Fruit fly (Drosophila melanogaster) ovary, adult (tissue): Measurements from ENCODE around the gene MESR6.
A peak's percentile ranks its signal among the peaks of the same experiment; 100 is the strongest.

ENCODE experiments used
- CG17801 ChIP-seq: fragments of 200-800 bp; optimal IDR thresholded peaks from 2 replicates; lab custom pipeline; 2019; ENCODE audit warnings: missing biosample characterization, mild to moderate bottlenecking, missing genetic modification characterization, moderate library complexity; ENCODE audit not compliant: partially characterized antibody

The MESR6 gene

dm6 chr3L:19092125-19093058 lies at the start of gene MESR6:
MESR6 (plus strand) TSS chr3L:19092670.
- TF ChIP-seq CG17801 (GFP tag; lab: Kevin White, UChicago) = peak; percentile 22

dm6 chr3L:19043464-19044034 lies 48.9 kb upstream of the MESR6 start:
- TF ChIP-seq CG17801 (GFP tag; lab: Kevin White, UChicago) = no peak

DNA sequence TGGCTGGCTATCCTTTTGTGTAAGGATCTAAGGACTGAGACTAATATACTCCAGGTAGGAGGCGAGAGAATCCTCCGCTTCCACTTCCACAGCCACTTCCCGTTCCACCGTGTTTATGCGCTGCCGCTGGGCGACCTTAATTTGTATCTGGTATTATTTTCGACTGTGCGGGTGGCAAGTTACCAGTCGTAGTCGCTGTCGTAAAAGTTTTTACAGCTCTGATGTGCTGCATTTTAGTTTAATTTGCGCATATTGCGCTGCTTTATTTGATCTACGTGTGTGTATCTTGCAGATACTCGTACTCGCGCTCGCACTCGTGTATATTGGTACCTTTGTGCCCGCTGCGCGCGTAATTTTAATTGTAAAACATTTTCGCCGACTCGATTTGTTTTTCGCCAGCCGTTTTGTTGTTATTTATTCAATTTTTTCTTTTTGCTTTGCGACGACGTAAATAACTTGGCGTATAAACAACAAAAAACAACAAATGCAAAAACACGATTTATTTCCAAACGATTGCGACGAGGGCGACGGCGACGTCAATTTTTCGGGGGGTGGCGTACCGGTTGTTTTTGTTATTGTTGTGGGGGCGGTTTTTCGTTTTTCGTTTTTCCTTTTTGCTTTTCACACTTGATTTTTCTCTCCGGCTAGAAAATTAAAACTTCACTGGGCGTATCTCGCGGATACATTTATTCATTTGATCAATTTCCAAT lies 47.7 kb upstream of the MESR6 start:
- peak; percentile 67 for TF ChIP-seq CG17801 (GFP tag; lab: Kevin White, UChicago)

DNA sequence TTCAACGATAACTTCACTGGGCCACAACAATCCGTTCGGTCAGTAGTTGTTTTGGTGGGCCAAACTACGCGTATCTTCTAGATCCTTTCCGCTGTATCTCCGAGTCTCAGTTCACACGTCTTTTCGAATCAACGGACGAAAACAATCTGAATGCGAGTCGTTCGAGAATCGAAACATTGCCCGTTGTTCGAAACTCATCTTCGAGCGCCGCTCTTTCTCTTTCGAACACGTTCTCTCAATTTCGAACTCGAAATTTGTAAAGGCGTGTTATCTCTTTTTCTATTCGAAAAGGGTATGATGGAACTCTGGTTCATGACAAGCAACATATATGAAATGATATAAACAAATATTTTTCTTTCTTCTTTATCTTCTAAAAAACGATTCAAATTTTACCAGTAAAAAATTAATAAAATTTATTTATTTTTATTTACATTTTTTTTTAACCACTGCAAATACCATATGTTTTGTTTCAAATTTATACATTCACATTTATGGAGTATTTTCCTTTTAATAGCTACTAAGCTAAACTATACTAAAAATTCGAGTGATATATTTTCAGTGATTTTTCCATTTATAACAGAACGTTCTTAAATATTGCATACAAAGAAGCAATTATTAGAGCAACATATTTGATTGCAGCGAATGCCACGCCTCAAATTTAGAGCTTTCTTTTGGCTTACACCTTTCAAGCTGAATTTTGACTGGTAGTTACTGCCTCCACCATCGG lies 47.0 kb upstream of the MESR6 start, which contains the start of gene nkd:
Gene nkd, minus strand, starts transcription at position 151 of the 727 bp plus-strand sequence.
- TF ChIP-seq CG17801 (GFP tag; lab: Kevin White, UChicago) = peak; percentile 18

DNA sequence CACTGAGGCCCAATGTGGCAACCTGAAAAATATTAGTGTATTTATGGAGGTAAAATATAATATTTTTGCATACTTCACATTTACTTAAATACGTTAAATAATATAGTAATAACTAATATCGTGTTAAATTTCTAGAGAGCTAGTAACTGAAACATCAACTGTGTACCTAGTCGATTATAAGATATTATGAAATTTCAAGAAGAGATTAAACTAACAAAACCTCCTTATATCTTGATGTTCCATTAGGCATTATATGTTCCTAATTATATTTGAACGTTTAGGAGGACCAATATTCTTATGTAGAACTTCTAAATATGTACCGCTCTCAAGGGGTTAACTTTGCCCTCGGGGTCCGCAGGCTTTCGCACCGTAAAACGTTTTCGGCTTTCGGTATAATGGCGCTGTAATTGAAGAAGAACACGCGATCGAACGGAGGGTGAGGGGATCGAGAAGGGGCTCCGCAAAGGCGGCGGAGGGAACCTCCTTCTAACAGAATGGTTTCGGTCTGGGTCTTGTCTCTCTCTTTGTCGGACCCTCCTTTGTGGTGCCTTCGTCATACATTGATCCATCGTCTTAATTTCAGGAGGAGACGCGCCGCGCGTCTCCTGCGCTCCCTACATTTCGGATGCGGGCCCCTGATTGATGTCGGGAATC lies 46.0 kb upstream of the MESR6 start:
- TF ChIP-seq CG17801 (GFP tag; lab: Kevin White, UChicago) = no peak

dm6 chr3L:19048257-19048656 lies 44.2 kb upstream of the MESR6 start:
- TF ChIP-seq CG17801 (GFP tag; lab: Kevin White, UChicago) = no peak

DNA sequence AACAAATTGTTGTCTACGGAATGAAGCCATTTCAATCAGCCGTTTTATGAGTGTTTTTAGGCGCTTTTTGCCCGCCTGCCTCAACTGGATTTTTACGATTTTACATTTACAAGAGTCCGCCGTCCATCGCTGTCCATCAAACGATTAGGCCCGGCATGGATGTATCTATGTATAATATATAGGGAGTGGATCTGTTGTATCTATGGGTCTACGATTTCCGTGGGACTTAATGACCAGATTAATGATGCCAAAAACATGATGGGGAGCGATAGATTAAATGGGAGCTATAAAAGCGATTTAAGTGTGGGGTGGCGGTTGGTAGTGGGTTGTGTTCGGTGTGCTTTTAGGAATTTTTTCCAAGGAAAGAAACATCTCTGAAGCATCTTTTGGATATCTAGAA lies 43.7 kb upstream of the MESR6 start:
- no peak for TF ChIP-seq CG17801 (GFP tag; lab: Kevin White, UChicago)

DNA sequence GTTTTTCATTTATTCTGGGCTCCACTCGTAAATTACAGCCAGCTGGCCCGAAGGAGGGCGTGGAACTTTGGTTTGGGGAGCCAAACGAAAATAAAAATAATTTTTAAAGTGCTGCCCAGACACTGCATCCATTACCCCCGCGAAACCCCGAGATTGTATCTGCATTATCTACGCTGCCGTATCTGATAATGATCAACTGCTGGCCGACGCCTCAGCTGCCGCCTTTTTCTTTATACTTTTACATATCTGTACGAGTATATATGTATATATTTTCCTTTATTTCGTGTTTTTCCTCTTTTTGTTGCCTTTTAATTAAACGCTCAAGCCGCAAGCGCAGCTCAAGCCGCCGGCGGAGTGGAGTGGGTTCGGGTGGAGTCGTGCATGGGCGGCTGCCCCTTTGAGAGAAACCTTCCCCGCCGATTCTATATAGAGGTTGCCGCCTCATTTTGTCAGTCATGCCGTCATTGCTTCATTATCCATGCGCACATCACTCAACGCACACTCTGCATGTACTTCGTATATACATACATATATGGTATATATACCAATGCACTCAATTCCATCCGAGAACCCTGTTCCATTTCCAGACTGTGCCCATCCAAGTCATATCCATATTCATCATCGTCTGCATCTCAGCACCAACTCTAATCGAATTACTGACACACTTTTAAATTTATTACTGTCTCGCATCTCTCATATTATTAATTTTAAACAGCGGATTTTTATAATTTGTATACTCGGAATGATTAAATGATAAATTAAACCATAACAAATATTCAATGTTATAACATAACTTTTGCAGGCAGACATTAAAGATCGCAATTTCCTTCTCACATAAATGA lies 42.6 kb upstream of the MESR6 start:
- TF ChIP-seq CG17801 (GFP tag; lab: Kevin White, UChicago) = no peak

DNA sequence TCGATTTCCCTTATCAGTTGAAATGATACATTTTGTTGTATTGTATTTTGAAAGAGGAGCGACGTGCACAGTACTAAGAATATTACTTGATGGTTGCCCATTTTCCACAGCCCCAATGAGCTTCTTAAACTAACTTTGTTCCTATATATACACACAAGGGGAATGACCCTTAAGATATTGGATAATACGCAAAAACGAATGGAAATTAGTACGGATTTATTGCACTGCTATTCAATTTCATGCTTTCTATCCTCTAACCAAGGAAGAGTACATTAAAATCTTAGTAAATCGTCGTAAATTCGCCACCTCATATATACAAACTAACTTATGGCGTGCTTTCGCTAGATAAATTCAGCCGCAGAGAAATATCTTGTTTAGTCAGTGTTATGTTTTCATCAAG lies 40.5 kb upstream of the MESR6 start, which contains the start of gene Acp76A:
Gene Acp76A, minus strand, starts transcription at position 101 of the 400 bp plus-strand sequence.
- no peak for TF ChIP-seq CG17801 (GFP tag; lab: Kevin White, UChicago)

DNA sequence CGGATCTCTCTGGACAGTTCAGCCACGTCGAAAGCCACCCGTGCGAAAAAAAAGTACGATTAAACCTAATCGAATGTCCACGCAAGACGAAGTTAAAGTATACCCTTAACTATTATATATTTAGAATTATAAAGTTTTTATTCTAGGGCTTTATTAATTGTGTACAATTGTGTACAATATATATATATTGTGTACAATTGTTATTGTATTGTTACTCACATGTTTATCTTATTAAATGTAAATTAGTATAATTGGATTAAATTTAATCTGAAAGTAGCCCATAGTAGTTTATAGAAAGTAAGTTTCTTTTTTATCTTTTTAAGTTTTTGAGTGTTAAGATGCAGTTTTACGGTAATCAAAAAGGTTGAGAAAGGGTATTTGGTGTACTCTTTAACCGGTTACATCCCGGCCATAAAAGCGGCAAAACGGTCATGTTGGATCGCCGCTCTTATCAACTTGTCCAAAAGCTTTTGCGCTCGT lies 39.1 kb upstream of the MESR6 start, which contains the start of gene CG43407:
Gene CG43407, minus strand, starts transcription at position 51 of the 480 bp plus-strand sequence.
- TF ChIP-seq CG17801 (GFP tag; lab: Kevin White, UChicago) = no peak

- no peak for TF ChIP-seq CG17801 (GFP tag; lab: Kevin White, UChicago)
Observed at dm6 chr3L:19054266-19054665, 38.2 kb upstream of the MESR6 start.

- TF ChIP-seq CG17801 (GFP tag; lab: Kevin White, UChicago) = no peak
Observed at dm6 chr3L:19055064-19055463, 37.4 kb upstream of the MESR6 start.

dm6 chr3L:19056857-19057324 lies 35.6 kb upstream of the MESR6 start:
- TF ChIP-seq CG17801 (GFP tag; lab: Kevin White, UChicago) = no peak
